Fruit fly (Drosophila melanogaster): Measurements from ENCODE around the gene Ugt307A1.
A peak's percentile ranks its signal among the peaks of the same experiment; 100 is the strongest.

Gene Ugt307A1

dm6 chr2L:7023614-7024259 lies 44.0 kb upstream of the Ugt307A1 start, which contains the start of gene Gart (continued):
- peak; percentile 76 for TF ChIP-seq org-1 (GFP tag; optimal IDR thresholded peaks at IDR 0.05)
- peak; percentile 11 for TF ChIP-seq trh (GFP tag; optimal IDR thresholded peaks at IDR 0.05)
- TF ChIP-seq Rx (GFP tag; IDR thresholded peaks at IDR 0.05) = no peak
- TF ChIP-seq CG1529 (GFP tag; optimal IDR thresholded peaks at IDR 0.05) = peak; percentile 59
- no peak for TF ChIP-seq stc (GFP tag; IDR thresholded peaks at IDR 0.05)
- TF ChIP-seq unc-4 (GFP tag; IDR thresholded peaks at IDR 0.05; ENCODE audit: partially characterized antibody) = no peak
- TF ChIP-seq sisA (GFP tag; IDR thresholded peaks at IDR 0.05) = peak; percentile 34; the same call in 1 of the 2 replicates
- TF ChIP-seq CG11093 (GFP tag; IDR thresholded peaks at IDR 0.05) = no peak
- no peak for TF ChIP-seq emc (GFP tag; optimal IDR thresholded peaks at IDR 0.05)
- peak; percentile 15; the same call in 1 of the 2 replicates for TF ChIP-seq CG13287 (GFP tag; IDR thresholded peaks at IDR 0.05; ENCODE audit: partially characterized antibody)
- no peak for TF ChIP-seq pzg (GFP tag; optimal IDR thresholded peaks at IDR 0.05)
- TF ChIP-seq Vsx1 (GFP tag; optimal IDR thresholded peaks at IDR 0.05) = peak; percentile 46
- no peak for TF ChIP-seq da (GFP tag; optimal IDR thresholded peaks at IDR 0.05)
- TF ChIP-seq Bteb2 (GFP tag; optimal IDR thresholded peaks at IDR 0.05) = peak; percentile 66
- TF ChIP-seq Bdp1 (GFP tag; optimal IDR thresholded peaks at IDR 0.05) = peak; percentile 36
- peak; percentile 72 for TF ChIP-seq mam (GFP tag; optimal IDR thresholded peaks at IDR 0.05)
- TF ChIP-seq tx (GFP tag; optimal IDR thresholded peaks at IDR 0.05) = peak; percentile 57
- TF ChIP-seq gcm2 (GFP tag; optimal IDR thresholded peaks at IDR 0.05) = no peak
- TF ChIP-seq CG9876 (GFP tag; optimal IDR thresholded peaks at IDR 0.05) = peak; percentile 59
- no peak for TF ChIP-seq sens-2 (GFP tag; IDR thresholded peaks at IDR 0.05)
- peak; percentile 53; the same call in 1 of the 2 replicates for TF ChIP-seq seq (GFP tag; IDR thresholded peaks at IDR 0.05)
- TF ChIP-seq NC2α (GFP tag; optimal IDR thresholded peaks at IDR 0.05) = no peak
- no peak for TF ChIP-seq CG14710 (tag; optimal IDR thresholded peaks at IDR 0.05)
- peak; percentile 59 for TF ChIP-seq bab2 (GFP tag; optimal IDR thresholded peaks at IDR 0.05)
- no peak for TF ChIP-seq CG34422 (GFP tag; IDR thresholded peaks at IDR 0.05)
- TF ChIP-seq croc (GFP tag; conservative IDR thresholded peaks at IDR 0.05) = no peak
- TF ChIP-seq CG5245 (GFP tag; optimal IDR thresholded peaks at IDR 0.05) = peak; percentile 58
- peak; percentile 24 for TF ChIP-seq tup (GFP tag; optimal IDR thresholded peaks at IDR 0.05)
- peak; percentile 55 for TF ChIP-seq pnt (GFP tag; optimal IDR thresholded peaks at IDR 0.05)
- no peak for TF ChIP-seq nau (GFP tag; optimal IDR thresholded peaks at IDR 0.05)
- TF ChIP-seq CG11723 (GFP tag; optimal IDR thresholded peaks at IDR 0.05) = no peak
- no peak for TF ChIP-seq Neu2 (GFP tag; optimal IDR thresholded peaks at IDR 0.05; ENCODE audit: borderline replicate concordance)
- TF ChIP-seq CG13775 (GFP tag; optimal IDR thresholded peaks at IDR 0.05) = peak; percentile 12
- TF ChIP-seq cwo (GFP tag; optimal IDR thresholded peaks at IDR 0.05) = peak; percentile 98
- peak; percentile 59 for TF ChIP-seq odd (GFP tag; optimal IDR thresholded peaks at IDR 0.05)
- TF ChIP-seq CG10543 (GFP tag; optimal IDR thresholded peaks at IDR 0.05) = peak; percentile 75
- peak; percentile 18 for TF ChIP-seq slou (GFP tag; optimal IDR thresholded peaks at IDR 0.05)
- peak; percentile 79 for TF ChIP-seq CHES-1-like (GFP tag; optimal IDR thresholded peaks at IDR 0.05)
- TF ChIP-seq Mad (GFP tag; optimal IDR thresholded peaks at IDR 0.05) = peak; percentile 34
- TF ChIP-seq schlank (tag; optimal IDR thresholded peaks at IDR 0.05) = peak; percentile 50
- TF ChIP-seq CG14965 (GFP tag; optimal IDR thresholded peaks at IDR 0.05; ENCODE audit: borderline replicate concordance) = peak; percentile 17
- peak; percentile 75; the same call in 2 of the 4 replicates for TF ChIP-seq chinmo (GFP tag; IDR thresholded peaks at IDR 0.05; ENCODE audit: partially characterized antibody)
- TF ChIP-seq CG4854 (GFP tag; optimal IDR thresholded peaks at IDR 0.05) = peak; percentile 65
- peak; percentile 70; the same call in 2 of the 3 replicates for TF ChIP-seq otp (GFP tag; IDR thresholded peaks at IDR 0.05)
- no peak for TF ChIP-seq kni (GFP tag; optimal IDR thresholded peaks at IDR 0.05)
- TF ChIP-seq kay (GFP tag; optimal IDR thresholded peaks at IDR 0.05) = peak; percentile 43
- TF ChIP-seq NK7.1 (GFP tag; optimal IDR thresholded peaks at IDR 0.05) = no peak
- no peak for TF ChIP-seq D (optimal IDR thresholded peaks at IDR 0.05)
- peak; percentile 23 for TF ChIP-seq D (GFP tag; optimal IDR thresholded peaks at IDR 0.05)
- no peak for TF ChIP-seq nom (GFP tag; optimal IDR thresholded peaks at IDR 0.05)
